Worm (Caenorhabditis elegans) whole organism, young adult: ENCODE results near the gene glb-20.

Source experiments
- B0336.3 ChIP-seq: fragments of 200-800 bp; sonication (Bioruptor generic); IDR thresholded peaks from 2 replicates; pipeline ENCODE4 v1.3.6; 2022; ENCODE audit warnings: missing genetic modification characterization, missing compliant biosample characterization
- C17E4.6 ChIP-seq: fragments of 200-800 bp; sonication (Bioruptor generic); IDR thresholded peaks from 2 replicates; pipeline ENCODE4 v1.3.6; 2022; ENCODE audit warnings: missing genetic modification reagents, missing genetic modification characterization, missing compliant biosample characterization
- D2030.7 ChIP-seq: fragments of 200-800 bp; sonication (Bioruptor generic); IDR thresholded peaks from 2 replicates; pipeline ENCODE4 v1.3.6; 2022; ENCODE audit warnings: missing genetic modification reagents, missing genetic modification characterization, missing compliant biosample characterization
- F23B12.7 ChIP-seq: sonication (generic microtip); optimal IDR thresholded peaks from 2 replicates; lab custom pipeline; 2017; ENCODE audit warnings: missing genetic modification characterization, mild to moderate bottlenecking, missing compliant biosample characterization, antibody characterized with exemption, moderate library complexity; ENCODE audit not compliant: insufficient read depth
- F33H1.4 ChIP-seq: fragments of 200-800 bp; sonication (Bioruptor generic); IDR thresholded peaks from 2 replicates; pipeline ENCODE4 v1.3.6; 2022; ENCODE audit warnings: missing genetic modification reagents, missing genetic modification characterization, missing compliant biosample characterization
- F37B4.10 ChIP-seq: fragments of 200-800 bp; sonication (Bioruptor generic); IDR thresholded peaks from 2 replicates; pipeline ENCODE4 v1.3.6; 2022; ENCODE audit warnings: missing genetic modification characterization, missing compliant biosample characterization
- F52B5.7 ChIP-seq: sonication (generic microtip); optimal IDR thresholded peaks from 2 replicates; lab custom pipeline; 2016; ENCODE audit warnings: mild to moderate bottlenecking, missing genetic modification characterization, missing compliant biosample characterization
- F55B11.4 ChIP-seq: sonication (generic microtip); optimal IDR thresholded peaks from 2 replicates; lab custom pipeline; 2016; ENCODE audit warnings: missing compliant biosample characterization, missing genetic modification characterization, borderline replicate concordance; ENCODE audit not compliant: insufficient read depth
- F57C9.4 ChIP-seq: sonication (generic microtip); optimal IDR thresholded peaks from 2 replicates; lab custom pipeline; 2017; ENCODE audit warnings: mild to moderate bottlenecking, missing genetic modification characterization, missing compliant biosample characterization
- T07F8.4 ChIP-seq: sonication (generic microtip); optimal IDR thresholded peaks from 2 replicates; lab custom pipeline; 2016; ENCODE audit warnings: mild to moderate bottlenecking, missing genetic modification characterization, moderate library complexity, missing compliant biosample characterization
- T26A5.8 ChIP-seq: sonication (generic microtip); optimal IDR thresholded peaks from 2 replicates; lab custom pipeline; 2016; ENCODE audit warnings: missing genetic modification characterization, missing compliant biosample characterization
- Y53G8AR.9 ChIP-seq: fragments of 200-800 bp; sonication (Bioruptor generic); conservative IDR thresholded peaks from 2 replicates; pipeline ENCODE4 v1.3.6; 2022; ENCODE audit warnings: missing genetic modification reagents, missing genetic modification characterization, missing compliant biosample characterization
- Y95B8A.8 ChIP-seq: fragments of 200-800 bp; sonication (Bioruptor generic); IDR thresholded peaks from 2 replicates; pipeline ENCODE4 v1.3.6; 2022; ENCODE audit warnings: missing genetic modification reagents, missing genetic modification characterization, missing compliant biosample characterization
- ZK185.1 ChIP-seq: sonication (generic microtip); optimal IDR thresholded peaks from 2 replicates; lab custom pipeline; 2016; ENCODE audit warnings: mild to moderate bottlenecking, missing genetic modification characterization, missing compliant biosample characterization; ENCODE audit not compliant: poor library complexity, severe bottlenecking
- aptf-2 ChIP-seq: fragments of 200-800 bp; sonication (Bioruptor generic); conservative IDR thresholded peaks from 2 replicates; pipeline ENCODE4 v1.3.6; 2022; ENCODE audit warnings: missing genetic modification reagents, missing genetic modification characterization, missing compliant biosample characterization
- attf-5 ChIP-seq: fragments of 200-800 bp; sonication (Bioruptor generic); optimal IDR thresholded peaks from 2 replicates; lab custom pipeline; 2018; ENCODE audit warnings: mild to moderate bottlenecking, missing genetic modification characterization, missing compliant biosample characterization
- bed-2 ChIP-seq: fragments of 200-800 bp; sonication (Bioruptor generic); IDR thresholded peaks from 2 replicates; pipeline ENCODE4 v1.3.6; 2022; ENCODE audit warnings: missing genetic modification reagents, missing genetic modification characterization, missing compliant biosample characterization
- ccch-3 ChIP-seq: fragments of 200-800 bp; sonication (Bioruptor generic); optimal IDR thresholded peaks from 2 replicates; lab custom pipeline; 2018; ENCODE audit warnings: mild to moderate bottlenecking, missing genetic modification characterization, missing compliant biosample characterization
- ceh-27 ChIP-seq: fragments of 200-800 bp; sonication (Bioruptor generic); optimal IDR thresholded peaks from 2 replicates; lab custom pipeline; 2018; ENCODE audit warnings: mild to moderate bottlenecking, missing genetic modification characterization, moderate library complexity, missing compliant biosample characterization
- chd-7 ChIP-seq: sonication (generic microtip); optimal IDR thresholded peaks from 2 replicates; lab custom pipeline; 2016; ENCODE audit warnings: mild to moderate bottlenecking, missing genetic modification characterization, moderate library complexity, missing compliant biosample characterization
- ets-4 ChIP-seq: fragments of 200-800 bp; sonication (Bioruptor generic); optimal IDR thresholded peaks from 2 replicates; lab custom pipeline; 2018; ENCODE audit warnings: mild to moderate bottlenecking, missing genetic modification characterization, missing compliant biosample characterization
- hlh-12 ChIP-seq: sonication (generic microtip); optimal IDR thresholded peaks from 2 replicates; lab custom pipeline; 2016; ENCODE audit warnings: missing genetic modification characterization, missing compliant biosample characterization
- hmg-20 ChIP-seq: fragments of 200-800 bp; sonication (Bioruptor generic); IDR thresholded peaks from 2 replicates; pipeline ENCODE4 v1.3.6; 2022; ENCODE audit warnings: missing genetic modification reagents, missing genetic modification characterization, missing compliant biosample characterization
- let-526 ChIP-seq: fragments of 200-800 bp; sonication (Bioruptor generic); IDR thresholded peaks from 2 replicates; pipeline ENCODE4 v1.3.6; 2022; ENCODE audit warnings: missing genetic modification reagents, missing genetic modification characterization, missing compliant biosample characterization
- let-607 ChIP-seq, 2 experiments: fragments of 200-800 bp in 1 of 2; sonication (Bioruptor generic) in 1 of 2; sonication (generic microtip) in 1 of 2; optimal IDR thresholded peaks; 2 replicates each; lab custom pipeline; 2016 to 2018; ENCODE audit warnings: mild to moderate bottlenecking in 2 of 2, missing compliant biosample characterization in 2 of 2, missing genetic modification characterization in 2 of 2, moderate library complexity in 2 of 2, missing genotype in 1 of 2
- lin-40 ChIP-seq: sonication (generic microtip); optimal IDR thresholded peaks from 2 replicates; lab custom pipeline; 2016; ENCODE audit warnings: missing genetic modification characterization, mild to moderate bottlenecking, missing compliant biosample characterization, missing genotype, missing genetic modification reagents
- lin-54 ChIP-seq: fragments of 200-800 bp; sonication (Bioruptor generic); optimal IDR thresholded peaks from 2 replicates; lab custom pipeline; 2018; ENCODE audit warnings: mild to moderate bottlenecking, missing genetic modification characterization, missing compliant biosample characterization
- lsy-27 ChIP-seq: sonication (generic microtip); optimal IDR thresholded peaks from 2 replicates; lab custom pipeline; 2017; ENCODE audit warnings: missing genetic modification characterization, mild to moderate bottlenecking, missing compliant biosample characterization, antibody characterized with exemption, missing genotype, borderline replicate concordance; ENCODE audit not compliant: insufficient read depth
- madf-10 ChIP-seq: sonication (generic microtip); optimal IDR thresholded peaks from 2 replicates; lab custom pipeline; 2016; ENCODE audit warnings: mild to moderate bottlenecking, missing genetic modification characterization, missing compliant biosample characterization
- madf-3 ChIP-seq: fragments of 200-800 bp; sonication (Bioruptor generic); IDR thresholded peaks from 2 replicates; pipeline ENCODE4 v1.3.6; 2022; ENCODE audit warnings: missing genetic modification reagents, missing genetic modification characterization, missing compliant biosample characterization
- madf-8 ChIP-seq: fragments of 200-800 bp; sonication (Bioruptor generic); conservative IDR thresholded peaks from 2 replicates; pipeline ENCODE4 v1.3.6; 2022; ENCODE audit warnings: missing genetic modification reagents, missing genetic modification characterization, missing compliant biosample characterization
- mcd-1 ChIP-seq: fragments of 200-800 bp; sonication (Bioruptor generic); IDR thresholded peaks from 2 replicates; pipeline ENCODE4 v1.3.6; 2022; ENCODE audit warnings: missing genetic modification reagents, missing genetic modification characterization, missing compliant biosample characterization
- mel-28 ChIP-seq: sonication (generic microtip); optimal IDR thresholded peaks from 2 replicates; lab custom pipeline; 2016; ENCODE audit warnings: borderline replicate concordance, mild to moderate bottlenecking, missing genetic modification characterization, missing compliant biosample characterization
- nfya-1 ChIP-seq: sonication (generic microtip); optimal IDR thresholded peaks from 2 replicates; lab custom pipeline; 2017; ENCODE audit warnings: antibody characterized with exemption, missing compliant biosample characterization, missing genetic modification characterization, borderline replicate concordance; ENCODE audit not compliant: insufficient read depth
- rcor-1 ChIP-seq: fragments of 200-800 bp; sonication (Bioruptor generic); IDR thresholded peaks from 2 replicates; pipeline ENCODE4 v1.3.6; 2022; ENCODE audit warnings: missing genetic modification reagents, missing genetic modification characterization, missing compliant biosample characterization
- sdz-38 ChIP-seq: sonication (generic microtip); optimal IDR thresholded peaks from 2 replicates; lab custom pipeline; 2016; ENCODE audit warnings: missing genotype, missing genetic modification characterization, missing compliant biosample characterization
- snpc-1.1 ChIP-seq: sonication (generic microtip); optimal IDR thresholded peaks from 2 replicates; lab custom pipeline; 2017; ENCODE audit warnings: missing genetic modification characterization, mild to moderate bottlenecking, missing compliant biosample characterization, antibody characterized with exemption, moderate library complexity, missing genotype, missing genetic modification reagents; ENCODE audit not compliant: insufficient read depth
- snpc-3.4 ChIP-seq: sonication (generic microtip); optimal IDR thresholded peaks from 2 replicates; lab custom pipeline; 2017; ENCODE audit warnings: missing genetic modification characterization, mild to moderate bottlenecking, missing compliant biosample characterization, antibody characterized with exemption, moderate library complexity, missing genotype, missing genetic modification reagents
- somi-1 ChIP-seq: fragments of 200-800 bp; sonication (Bioruptor generic); optimal IDR thresholded peaks from 2 replicates; lab custom pipeline; 2018; ENCODE audit warnings: mild to moderate bottlenecking, missing genetic modification characterization, missing compliant biosample characterization
- sptf-2 ChIP-seq: fragments of 200-800 bp; sonication (Bioruptor generic); optimal IDR thresholded peaks from 2 replicates; lab custom pipeline; 2018; ENCODE audit warnings: mild to moderate bottlenecking, missing genetic modification characterization, missing compliant biosample characterization
- tbp1 ChIP-seq: fragments of 200-800 bp; sonication (Bioruptor generic); optimal IDR thresholded peaks from 2 replicates; lab custom pipeline; 2018; ENCODE audit warnings: mild to moderate bottlenecking, missing genetic modification characterization, missing compliant biosample characterization
- tbx-9 ChIP-seq: sonication (generic microtip); optimal IDR thresholded peaks from 2 replicates; lab custom pipeline; 2016; ENCODE audit warnings: borderline replicate concordance, missing genetic modification characterization, inconsistent platforms, missing compliant biosample characterization
- unc-130 ChIP-seq: sonication (generic microtip); optimal IDR thresholded peaks from 2 replicates; lab custom pipeline; 2016; ENCODE audit warnings: missing genetic modification reagents, missing genetic modification characterization, missing compliant biosample characterization
- zfh-2 ChIP-seq: fragments of 200-800 bp; sonication (Bioruptor generic); conservative IDR thresholded peaks from 2 replicates; pipeline ENCODE4 v1.3.6; 2022; ENCODE audit warnings: missing genetic modification reagents, missing genetic modification characterization, missing compliant biosample characterization
- zim-3 ChIP-seq: sonication (generic microtip); optimal IDR thresholded peaks from 2 replicates; lab custom pipeline; 2017; ENCODE audit warnings: mild to moderate bottlenecking, missing genetic modification characterization, moderate library complexity, missing compliant biosample characterization
- ztf-18 ChIP-seq: sonication (generic microtip); optimal IDR thresholded peaks from 2 replicates; lab custom pipeline; 2016; ENCODE audit warnings: missing genotype, mild to moderate bottlenecking, missing genetic modification characterization, missing compliant biosample characterization
- ztf-28 ChIP-seq: fragments of 200-800 bp; sonication (Bioruptor generic); IDR thresholded peaks from 2 replicates; pipeline ENCODE4 v1.3.6; 2022; ENCODE audit warnings: missing genetic modification reagents, missing genetic modification characterization, missing compliant biosample characterization

The glb-20 gene

DNA sequence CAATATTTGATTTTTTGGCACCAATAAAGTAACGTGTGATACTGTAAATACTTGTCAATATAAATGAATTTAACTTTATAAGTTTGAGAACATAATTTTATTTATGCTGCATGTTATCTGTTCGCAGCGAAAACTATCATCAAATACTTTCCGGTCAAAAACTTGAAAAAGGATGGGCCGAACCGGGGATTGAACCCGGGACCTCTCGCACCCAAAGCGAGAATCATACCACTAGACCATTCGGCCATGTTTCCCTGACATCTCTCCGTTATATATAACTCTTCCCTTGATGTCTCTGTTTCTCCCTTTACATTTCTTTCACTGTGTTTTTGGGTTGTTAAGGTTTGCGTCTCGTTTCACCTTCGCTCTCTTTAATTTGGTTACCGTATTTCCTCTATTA, 44.2 kb downstream of the glb-20 start (continued):
- TF ChIP-seq ZK185.1 (tag; lab: Kevin White, UChicago): peak; percentile 88
- peak; percentile 73 for TF ChIP-seq snpc-3.4 (tag; lab: Kevin White, UChicago)
- TF ChIP-seq madf-8 (GFP tag; lab: Robert Waterston, UW): no peak
- TF ChIP-seq ets-4 (GFP tag; lab: Kevin White, UChicago): no peak
- no peak for TF ChIP-seq F33H1.4 (GFP tag; lab: Robert Waterston, UW)
- peak; percentile 59 for TF ChIP-seq mcd-1 (GFP tag; lab: Robert Waterston, UW)
- TF ChIP-seq F52B5.7 (tag; lab: Kevin White, UChicago): peak; percentile 9
- peak; percentile 62 for TF ChIP-seq somi-1 (GFP tag; lab: Kevin White, UChicago)
- TF ChIP-seq lin-54 (GFP tag; lab: Kevin White, UChicago): peak; percentile 35
- TF ChIP-seq F55B11.4 (tag; lab: Kevin White, UChicago): no peak
- TF ChIP-seq tbx-9 (tag; lab: Kevin White, UChicago): no peak
- peak; percentile 80 for TF ChIP-seq lin-40
- TF ChIP-seq unc-130 (GFP tag; lab: Kevin White, UChicago): peak; percentile 54
- TF ChIP-seq T26A5.8 (tag; lab: Kevin White, UChicago): no peak
- TF ChIP-seq let-607 (tag; optimal IDR thresholded peaks at IDR 0.05; lab: Kevin White, UChicago): peak in 1 of 2 experiments; percentile 30
- 0 out of 2 replicates have a peak, but pooled peaks have one; percentile 9 for TF ChIP-seq C17E4.6 (GFP tag; lab: Robert Waterston, UW)
- no peak for TF ChIP-seq F37B4.10 (GFP tag; lab: Robert Waterston, UW)
- TF ChIP-seq sdz-38: no peak
- peak; percentile 68 for TF ChIP-seq ceh-27 (GFP tag; lab: Kevin White, UChicago)
- TF ChIP-seq mel-28: no peak
- TF ChIP-seq ztf-28 (GFP tag; lab: Robert Waterston, UW): 0 out of 2 replicates have a peak, but pooled peaks have one; percentile 48
- TF ChIP-seq ztf-18: peak; percentile 67
- peak; percentile 65; the same call in 1 of the 2 replicates for TF ChIP-seq Y95B8A.8 (GFP tag; lab: Robert Waterston, UW)
- TF ChIP-seq B0336.3 (GFP tag; lab: Robert Waterston, UW): peak; percentile 16; the same call in 1 of the 2 replicates
- TF ChIP-seq D2030.7 (GFP tag; lab: Robert Waterston, UW): peak; percentile 77
- TF ChIP-seq sptf-2 (GFP tag; lab: Kevin White, UChicago): no peak
- TF ChIP-seq lsy-27 (tag; lab: Kevin White, UChicago): no peak
- no peak for TF ChIP-seq zfh-2 (GFP tag; lab: Robert Waterston, UW)
- no peak for TF ChIP-seq ccch-3 (GFP tag; lab: Kevin White, UChicago)
- peak; percentile 34 for TF ChIP-seq zim-3
- peak; percentile 79 for TF ChIP-seq madf-10 (tag; lab: Kevin White, UChicago)
- peak; percentile 8 for TF ChIP-seq F23B12.7
- TF ChIP-seq rcor-1 (GFP tag; lab: Robert Waterston, UW): peak; percentile 71
- TF ChIP-seq nfya-1 (tag; lab: Kevin White, UChicago): no peak
- TF ChIP-seq tbp1 (GFP tag; lab: Kevin White, UChicago): peak; percentile 93
- TF ChIP-seq aptf-2: no peak
- TF ChIP-seq snpc-1.1 (tag; lab: Kevin White, UChicago): peak; percentile 19
- no peak for TF ChIP-seq madf-3 (GFP tag; lab: Robert Waterston, UW)
- no peak for TF ChIP-seq let-526 (GFP tag; lab: Robert Waterston, UW)
- TF ChIP-seq Y53G8AR.9 (GFP tag; lab: Robert Waterston, UW): peak; percentile 62
- TF ChIP-seq hlh-12 (tag; lab: Kevin White, UChicago): peak; percentile 54
- no peak for TF ChIP-seq bed-2 (GFP tag; lab: Robert Waterston, UW)
- TF ChIP-seq hmg-20 (GFP tag; lab: Robert Waterston, UW): peak; percentile 34; the same call in 1 of the 2 replicates
- TF ChIP-seq attf-5 (GFP tag; lab: Kevin White, UChicago): peak; percentile 53
- TF ChIP-seq T07F8.4 (tag; lab: Kevin White, UChicago): peak; percentile 40
- TF ChIP-seq chd-7 (tag; lab: Kevin White, UChicago): peak; percentile 65
- TF ChIP-seq F57C9.4 (tag; lab: Kevin White, UChicago): no peak
